Fruit fly (Drosophila melanogaster) whole organism, embryonic: Measurements from ENCODE around the gene CG32985.

Source experiments
- ATbp ChIP-seq: fragments of 200-800 bp; sonication (Bioruptor generic); optimal IDR thresholded peaks from 2 replicates; lab custom pipeline; 2017; ENCODE audit warnings: missing biosample characterization, mild to moderate bottlenecking, missing genetic modification characterization, missing genetic modification reagents
- Ada2b ChIP-seq: fragments of 200-800 bp; sonication (Bioruptor generic); IDR thresholded peaks from 2 replicates; pipeline ENCODE4 v1.3.6; 2022; ENCODE audit warnings: missing biosample characterization, missing genetic modification characterization
- Blimp-1 ChIP-seq: fragments of 200-800 bp; sonication (Bioruptor generic); optimal IDR thresholded peaks from 3 replicates; lab custom pipeline; 2018; ENCODE audit warnings: missing biosample characterization, missing genetic modification characterization, mild to moderate bottlenecking, moderate library complexity, missing genetic modification reagents
- BtbVII ChIP-seq: fragments of 200-800 bp; sonication (Bioruptor generic); optimal IDR thresholded peaks from 3 replicates; lab custom pipeline; 2017; ENCODE audit warnings: missing biosample characterization, mild to moderate bottlenecking, missing genetic modification characterization
- CG10147 ChIP-seq: fragments of 200-800 bp; sonication (Bioruptor generic); optimal IDR thresholded peaks from 2 replicates; lab custom pipeline; 2019; ENCODE audit warnings: missing biosample characterization, mild to moderate bottlenecking, missing genetic modification characterization, moderate library complexity
- CG11247 ChIP-seq: fragments of 200-800 bp; sonication (Bioruptor generic); IDR thresholded peaks from 2 replicates; pipeline ENCODE4 v1.3.6; 2022; ENCODE audit warnings: missing biosample characterization, missing genetic modification characterization
- CG12219 ChIP-seq: fragments of 200-800 bp; sonication (Bioruptor generic); optimal IDR thresholded peaks from 3 replicates; lab custom pipeline; 2018; ENCODE audit warnings: missing biosample characterization, mild to moderate bottlenecking, missing genetic modification characterization
- CG12299 ChIP-seq: fragments of 200-800 bp; sonication (Bioruptor generic); optimal IDR thresholded peaks from 2 replicates; lab custom pipeline; 2018; ENCODE audit warnings: missing biosample characterization, mild to moderate bottlenecking, missing genetic modification characterization
- CG13123 ChIP-seq: fragments of 200-800 bp; sonication (Bioruptor generic); optimal IDR thresholded peaks from 2 replicates; lab custom pipeline; 2016; ENCODE audit warnings: missing biosample characterization, missing genetic modification characterization
- CG14441 ChIP-seq: fragments of 200-800 bp; sonication (Bioruptor generic); IDR thresholded peaks from 2 replicates; pipeline ENCODE4 v1.3.6; 2022; ENCODE audit warnings: missing biosample characterization, missing genetic modification characterization
- CG15011 ChIP-seq: fragments of 200-800 bp; sonication (Bioruptor generic); optimal IDR thresholded peaks from 3 replicates; lab custom pipeline; 2018; ENCODE audit warnings: missing biosample characterization, mild to moderate bottlenecking, missing genetic modification characterization
- CG15514 ChIP-seq: fragments of 200-800 bp; sonication (Bioruptor generic); optimal IDR thresholded peaks from 3 replicates; lab custom pipeline; 2017; ENCODE audit warnings: missing biosample characterization, missing genetic modification characterization, mild to moderate bottlenecking, moderate library complexity, missing genetic modification reagents
- CG16779 ChIP-seq: fragments of 200-800 bp; sonication (Bioruptor generic); IDR thresholded peaks from 2 replicates; pipeline ENCODE4 v1.3.6; 2022; ENCODE audit warnings: missing biosample characterization, missing genetic modification characterization
- CG16815 ChIP-seq: fragments of 200-800 bp; sonication (Bioruptor generic); optimal IDR thresholded peaks from 3 replicates; lab custom pipeline; 2017; ENCODE audit warnings: missing biosample characterization, mild to moderate bottlenecking, missing genetic modification characterization
- CG2199 ChIP-seq: fragments of 200-800 bp; sonication (Bioruptor generic); IDR thresholded peaks from 3 replicates; pipeline ENCODE4 v1.3.6; 2022; ENCODE audit warnings: missing biosample characterization, missing genetic modification characterization
- CG32772 ChIP-seq: fragments of 200-800 bp; sonication (Bioruptor generic); IDR thresholded peaks from 2 replicates; pipeline ENCODE4 v1.3.6; 2022; ENCODE audit warnings: missing biosample characterization, missing genetic modification characterization
- CG34376 ChIP-seq: fragments of 200-800 bp; sonication (Bioruptor generic); optimal IDR thresholded peaks from 2 replicates; lab custom pipeline; 2018; ENCODE audit warnings: missing biosample characterization, mild to moderate bottlenecking, missing genetic modification characterization
- CG3995 ChIP-seq: fragments of 200-800 bp; sonication (Bioruptor generic); optimal IDR thresholded peaks from 3 replicates; lab custom pipeline; 2016; ENCODE audit warnings: missing biosample characterization, missing genetic modification characterization
- CG8388 ChIP-seq: fragments of 200-800 bp; sonication (Bioruptor generic); optimal IDR thresholded peaks from 2 replicates; lab custom pipeline; 2019; ENCODE audit warnings: missing biosample characterization, mild to moderate bottlenecking, missing genetic modification characterization, moderate library complexity
- Camta ChIP-seq: fragments of 200-800 bp; sonication (Bioruptor generic); optimal IDR thresholded peaks from 2 replicates; lab custom pipeline; 2016; ENCODE audit warnings: missing biosample characterization, missing genetic modification characterization
- CkIIα-i1 ChIP-seq: fragments of 200-800 bp; sonication (Bioruptor generic); IDR thresholded peaks from 2 replicates; pipeline ENCODE4 v1.3.6; 2022; ENCODE audit warnings: missing biosample characterization, missing genetic modification characterization
- Deaf1 ChIP-seq: fragments of 200-800 bp; optimal IDR thresholded peaks from 3 replicates; lab custom pipeline; 2019; ENCODE audit warnings: missing biosample characterization, mild to moderate bottlenecking, missing genetic modification characterization, moderate library complexity
- Dek ChIP-seq: fragments of 200-800 bp; sonication (Bioruptor generic); optimal IDR thresholded peaks from 3 replicates; lab custom pipeline; 2019; ENCODE audit warnings: missing biosample characterization, mild to moderate bottlenecking, missing genetic modification characterization, moderate library complexity
- Dfd ChIP-seq, 2 experiments: fragments of >200 bp; optimal IDR thresholded peaks; 2 replicates each; lab custom pipeline; 2017; ENCODE audit warnings: missing biosample characterization in 2 of 2, missing genetic modification characterization in 2 of 2
- Dip3 ChIP-seq: fragments of 200-800 bp; sonication (Bioruptor generic); optimal IDR thresholded peaks from 3 replicates; lab custom pipeline; 2016; ENCODE audit warnings: missing biosample characterization, missing genetic modification characterization
- H2.0 ChIP-seq: fragments of 200-800 bp; sonication (Bioruptor generic); IDR thresholded peaks from 2 replicates; pipeline ENCODE4 v1.3.6; 2022; ENCODE audit warnings: missing biosample characterization, missing genetic modification characterization
- Mad ChIP-seq: fragments of 200-800 bp; sonication (Bioruptor generic); optimal IDR thresholded peaks from 2 replicates; lab custom pipeline; 2016; ENCODE audit warnings: missing biosample characterization, missing genetic modification characterization
- NC2α ChIP-seq: fragments of 200-800 bp; sonication (Bioruptor generic); optimal IDR thresholded peaks from 2 replicates; lab custom pipeline; 2016; ENCODE audit warnings: missing biosample characterization, missing genetic modification characterization
- Nf-YC ChIP-seq: fragments of 200-800 bp; optimal IDR thresholded peaks from 3 replicates; lab custom pipeline; 2019; ENCODE audit warnings: missing biosample characterization, mild to moderate bottlenecking, missing genetic modification characterization, moderate library complexity
- Ravus ChIP-seq: fragments of 200-800 bp; sonication (Bioruptor generic); IDR thresholded peaks from 2 replicates; pipeline ENCODE4 v1.3.6; 2022; ENCODE audit warnings: missing biosample characterization, missing genetic modification characterization
- Six4 ChIP-seq: fragments of 200-800 bp; sonication (Bioruptor generic); optimal IDR thresholded peaks from 2 replicates; lab custom pipeline; 2016; ENCODE audit warnings: missing biosample characterization, missing genetic modification characterization
- ato ChIP-seq: fragments of 200-800 bp; sonication (Bioruptor generic); IDR thresholded peaks from 2 replicates; pipeline ENCODE4 v1.3.6; 2022; ENCODE audit warnings: missing biosample characterization, missing genetic modification characterization; ENCODE audit not compliant: partially characterized antibody
- az2 ChIP-seq: fragments of 200-800 bp; sonication (Bioruptor generic); optimal IDR thresholded peaks from 3 replicates; lab custom pipeline; 2016; ENCODE audit warnings: missing biosample characterization, missing genetic modification characterization
- bab2 ChIP-seq: fragments of 200-800 bp; sonication (Bioruptor generic); optimal IDR thresholded peaks from 2 replicates; lab custom pipeline; 2016; ENCODE audit warnings: missing biosample characterization, missing genetic modification characterization
- bbx ChIP-seq: fragments of 200-800 bp; sonication (Bioruptor generic); IDR thresholded peaks from 2 replicates; pipeline ENCODE4 v1.3.6; 2022; ENCODE audit warnings: missing biosample characterization, missing genetic modification characterization; ENCODE audit not compliant: partially characterized antibody
- chinmo ChIP-seq: fragments of 200-800 bp; sonication (Bioruptor generic); IDR thresholded peaks from 4 replicates; pipeline ENCODE4 v1.3.6; 2022; ENCODE audit warnings: missing biosample characterization, missing genetic modification characterization; ENCODE audit not compliant: partially characterized antibody
- chn ChIP-seq: fragments of 200-800 bp; sonication (Bioruptor generic); optimal IDR thresholded peaks from 2 replicates; lab custom pipeline; 2016; ENCODE audit warnings: missing biosample characterization, missing genetic modification characterization
- crc ChIP-seq: fragments of 200-800 bp; sonication (Bioruptor generic); optimal IDR thresholded peaks from 2 replicates; lab custom pipeline; 2016; ENCODE audit warnings: missing biosample characterization, missing genetic modification characterization
- crp ChIP-seq, 2 experiments: fragments of 200-800 bp; sonication (Bioruptor generic); optimal IDR thresholded peaks; 2 replicates in 1 of 2; 3 replicates in 1 of 2; lab custom pipeline; 2017; ENCODE audit warnings: missing biosample characterization in 2 of 2, missing genetic modification characterization in 2 of 2, mild to moderate bottlenecking in 1 of 2, moderate library complexity in 1 of 2
- esg ChIP-seq: fragments of 200-800 bp; sonication (Bioruptor generic); conservative IDR thresholded peaks from 2 replicates; pipeline ENCODE4 v1.3.6; 2022; ENCODE audit warnings: missing biosample characterization, missing genetic modification characterization
- eve ChIP-seq, 2 experiments: fragments of >200 bp; optimal IDR thresholded peaks; 2 replicates each; lab custom pipeline; 2017; ENCODE audit warnings: missing biosample characterization in 2 of 2, missing genetic modification characterization in 2 of 2
- fd102C ChIP-seq: fragments of 200-800 bp; sonication (Bioruptor generic); optimal IDR thresholded peaks from 2 replicates; lab custom pipeline; 2018; ENCODE audit warnings: missing biosample characterization, mild to moderate bottlenecking, missing genetic modification characterization, moderate library complexity
- gfzf ChIP-seq: fragments of 200-800 bp; sonication (Bioruptor generic); optimal IDR thresholded peaks from 2 replicates; lab custom pipeline; 2016; ENCODE audit warnings: missing biosample characterization, mild to moderate bottlenecking, missing genetic modification characterization, moderate library complexity
- h ChIP-seq: fragments of >200 bp; optimal IDR thresholded peaks from 2 replicates; lab custom pipeline; 2017
- maf-S ChIP-seq: fragments of 200-800 bp; sonication (Bioruptor generic); optimal IDR thresholded peaks from 2 replicates; lab custom pipeline; 2016; ENCODE audit warnings: missing biosample characterization, missing genetic modification characterization
- pho ChIP-seq: fragments of 200-800 bp; sonication (Bioruptor generic); optimal IDR thresholded peaks from 2 replicates; lab custom pipeline; 2016; ENCODE audit warnings: missing biosample characterization, missing genetic modification characterization
- salm ChIP-seq: fragments of 200-800 bp; sonication (Bioruptor generic); optimal IDR thresholded peaks from 2 replicates; lab custom pipeline; 2018; ENCODE audit warnings: missing biosample characterization, mild to moderate bottlenecking, missing genetic modification characterization
- schlank ChIP-seq: fragments of 200-800 bp; sonication (Bioruptor generic); optimal IDR thresholded peaks from 2 replicates; lab custom pipeline; 2018; ENCODE audit warnings: missing biosample characterization, mild to moderate bottlenecking, missing genetic modification characterization
- slou ChIP-seq: fragments of 200-800 bp; sonication (Bioruptor generic); optimal IDR thresholded peaks from 3 replicates; lab custom pipeline; 2016; ENCODE audit warnings: missing biosample characterization, missing genetic modification characterization
- tin ChIP-seq: fragments of 200-800 bp; sonication (Bioruptor generic); optimal IDR thresholded peaks from 3 replicates; lab custom pipeline; 2016; ENCODE audit warnings: missing biosample characterization, missing genetic modification characterization
- tll ChIP-seq, 2 experiments: fragments of 200-800 bp in 1 of 2; fragments of >200 bp in 1 of 2; sonication (Bioruptor generic) in 1 of 2; optimal IDR thresholded peaks; 2 replicates each; lab custom pipeline; 2017 to 2019; ENCODE audit warnings: missing biosample characterization in 2 of 2, missing genetic modification characterization in 2 of 2, mild to moderate bottlenecking in 1 of 2, moderate library complexity in 1 of 2
- tup ChIP-seq: fragments of 200-800 bp; sonication (Bioruptor generic); optimal IDR thresholded peaks from 2 replicates; lab custom pipeline; 2016; ENCODE audit warnings: missing biosample characterization, mild to moderate bottlenecking, missing genetic modification characterization, moderate library complexity

The CG32985 gene

DNA sequence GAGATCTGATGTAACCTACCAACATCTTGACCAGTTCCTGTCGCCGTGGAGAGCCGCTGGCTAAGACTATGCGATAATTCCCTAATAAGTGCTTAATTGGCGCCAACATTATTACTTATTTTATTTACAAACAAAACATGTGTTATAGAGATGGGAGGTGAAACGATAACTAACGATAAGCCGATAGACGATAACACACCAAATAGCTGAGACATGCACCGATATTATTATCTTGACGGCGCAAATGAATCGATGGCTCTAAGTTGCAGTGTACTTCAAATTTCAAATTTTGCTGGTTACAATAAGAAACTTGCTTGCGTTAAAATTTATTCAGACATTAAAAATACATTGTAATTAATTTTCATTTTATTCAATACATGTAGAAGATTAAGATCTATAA lies 19.2 kb upstream of the CG32985 start, which contains the start of gene CG9515 (continued):
- TF ChIP-seq Dfd (GFP tag; optimal IDR thresholded peaks at IDR 0.05; lab: Kevin White, UChicago), result no peak
- TF ChIP-seq Six4 (GFP tag; lab: Kevin White, UChicago), result no peak
- TF ChIP-seq NC2α (GFP tag; lab: Kevin White, UChicago), result no peak
- no peak for TF ChIP-seq az2 (GFP tag; lab: Kevin White, UChicago)
- TF ChIP-seq ato (GFP tag; lab: Robert Waterston, UW), result peak; percentile 83
- no peak for TF ChIP-seq esg (GFP tag; lab: Robert Waterston, UW)
- no peak for TF ChIP-seq Dip3 (GFP tag; lab: Kevin White, UChicago)
- no peak for TF ChIP-seq tin (GFP tag; lab: Kevin White, UChicago)
- TF ChIP-seq BtbVII, result no peak
- TF ChIP-seq ATbp, result no peak
- no peak for TF ChIP-seq CG11247 (GFP tag; lab: Robert Waterston, UW)
- no peak for TF ChIP-seq CG3995 (GFP tag; lab: Kevin White, UChicago)
- no peak for TF ChIP-seq tll (GFP tag; optimal IDR thresholded peaks at IDR 0.05; lab: Kevin White, UChicago)
- no peak for TF ChIP-seq CG12299 (tag; lab: Kevin White, UChicago)
- no peak for TF ChIP-seq Ravus (GFP tag; lab: Robert Waterston, UW)
- no peak for TF ChIP-seq Mad (GFP tag; lab: Kevin White, UChicago)
- TF ChIP-seq Deaf1 (tag; lab: Kevin White, UChicago), result no peak
- TF ChIP-seq CG32772 (GFP tag; lab: Robert Waterston, UW), result no peak
- TF ChIP-seq CG16779 (GFP tag; lab: Robert Waterston, UW), result no peak
- no peak for TF ChIP-seq pho (GFP tag; lab: Kevin White, UChicago)
- TF ChIP-seq Ada2b (GFP tag; lab: Robert Waterston, UW), result no peak
- no peak for TF ChIP-seq CkIIα-i1 (GFP tag; lab: Robert Waterston, UW)
- TF ChIP-seq slou, result no peak
- TF ChIP-seq tup (GFP tag; lab: Kevin White, UChicago), result no peak
- 0 out of 3 replicates have a peak, but pooled peaks have one; percentile 55 for TF ChIP-seq CG2199
- no peak for TF ChIP-seq CG16815
- TF ChIP-seq eve (GFP tag; optimal IDR thresholded peaks at IDR 0.05; lab: Kevin White, UChicago), result peak in 1 of 2 experiments; percentile 17
- TF ChIP-seq bbx, result peak; percentile 88
- no peak for TF ChIP-seq CG34376 (GFP tag; lab: Kevin White, UChicago)
- no peak for TF ChIP-seq crc (GFP tag; lab: Kevin White, UChicago)
- no peak for TF ChIP-seq fd102C (GFP tag; lab: Kevin White, UChicago)
- TF ChIP-seq CG10147, result no peak
- TF ChIP-seq H2.0, result no peak
- TF ChIP-seq CG12219, result no peak
- TF ChIP-seq CG15011 (GFP tag; lab: Kevin White, UChicago), result no peak
- TF ChIP-seq CG14441 (GFP tag; lab: Robert Waterston, UW), result no peak
- peak; percentile 97 for TF ChIP-seq chinmo
- no peak for TF ChIP-seq schlank (tag; lab: Kevin White, UChicago)
- TF ChIP-seq Dek (tag; lab: Kevin White, UChicago), result no peak
- no peak for TF ChIP-seq salm (tag; lab: Kevin White, UChicago)
- TF ChIP-seq crp (GFP tag; optimal IDR thresholded peaks at IDR 0.05; lab: Kevin White, UChicago), result peak; percentile 37 to 85
- TF ChIP-seq chn (GFP tag; lab: Kevin White, UChicago), result no peak
- no peak for TF ChIP-seq maf-S (GFP tag; lab: Kevin White, UChicago)
- no peak for TF ChIP-seq CG13123 (GFP tag; lab: Kevin White, UChicago)
- no peak for TF ChIP-seq bab2 (GFP tag; lab: Kevin White, UChicago)
- TF ChIP-seq CG8388, result no peak
- peak; percentile 10 for TF ChIP-seq Nf-YC (tag; lab: Kevin White, UChicago)
- TF ChIP-seq h (lab: Kevin White, UChicago), result no peak
- TF ChIP-seq CG15514 (GFP tag; lab: Kevin White, UChicago), result peak; percentile 62
- TF ChIP-seq Camta (GFP tag; lab: Kevin White, UChicago), result no peak
- TF ChIP-seq gfzf (GFP tag; lab: Kevin White, UChicago), result peak; percentile 38
- TF ChIP-seq Blimp-1, result no peak
